Worm (Caenorhabditis elegans) whole organism, young adult: ENCODE measurements around the gene W01D2.6.

ENCODE experiments used
- C06A6.2 ChIP-seq: fragments of 200-800 bp; sonication (Bioruptor generic); conservative IDR thresholded peaks from 2 replicates; pipeline ENCODE4 v1.3.6; 2022; ENCODE audit warnings: missing genetic modification characterization, missing compliant biosample characterization
- C17E4.6 ChIP-seq: fragments of 200-800 bp; sonication (Bioruptor generic); IDR thresholded peaks from 2 replicates; pipeline ENCODE4 v1.3.6; 2022; ENCODE audit warnings: missing genetic modification reagents, missing genetic modification characterization, missing compliant biosample characterization
- F23B12.7 ChIP-seq: sonication (generic microtip); optimal IDR thresholded peaks from 2 replicates; lab custom pipeline; 2017; ENCODE audit warnings: missing genetic modification characterization, mild to moderate bottlenecking, missing compliant biosample characterization, antibody characterized with exemption, moderate library complexity; ENCODE audit not compliant: insufficient read depth
- F33H1.4 ChIP-seq: fragments of 200-800 bp; sonication (Bioruptor generic); IDR thresholded peaks from 2 replicates; pipeline ENCODE4 v1.3.6; 2022; ENCODE audit warnings: missing genetic modification reagents, missing genetic modification characterization, missing compliant biosample characterization
- F55B11.4 ChIP-seq: sonication (generic microtip); optimal IDR thresholded peaks from 2 replicates; lab custom pipeline; 2016; ENCODE audit warnings: missing compliant biosample characterization, missing genetic modification characterization, borderline replicate concordance; ENCODE audit not compliant: insufficient read depth
- F57A8.1 ChIP-seq: fragments of 200-800 bp; sonication (Bioruptor generic); optimal IDR thresholded peaks from 2 replicates; lab custom pipeline; 2018; ENCODE audit warnings: mild to moderate bottlenecking, missing genetic modification characterization, moderate library complexity, missing compliant biosample characterization
- F57C9.4 ChIP-seq: sonication (generic microtip); optimal IDR thresholded peaks from 2 replicates; lab custom pipeline; 2017; ENCODE audit warnings: mild to moderate bottlenecking, missing genetic modification characterization, missing compliant biosample characterization
- K11D2.4 ChIP-seq: fragments of 200-800 bp; sonication (Bioruptor generic); IDR thresholded peaks from 2 replicates; pipeline ENCODE4 v1.3.6; 2022; ENCODE audit warnings: missing genetic modification reagents, missing genetic modification characterization, missing compliant biosample characterization
- K12H6.12 ChIP-seq: fragments of 200-800 bp; sonication (Bioruptor generic); optimal IDR thresholded peaks from 2 replicates; lab custom pipeline; 2018; ENCODE audit warnings: mild to moderate bottlenecking, missing genetic modification characterization, missing compliant biosample characterization
- Y56A3A.18 ChIP-seq: fragments of 200-800 bp; sonication (Bioruptor generic); IDR thresholded peaks from 2 replicates; pipeline ENCODE4 v1.3.6; 2022; ENCODE audit warnings: missing genetic modification reagents, missing genetic modification characterization, missing compliant biosample characterization
- Y79H2A.3 ChIP-seq: fragments of 200-800 bp; sonication (Bioruptor generic); conservative IDR thresholded peaks from 2 replicates; pipeline ENCODE4 v1.3.6; 2022; ENCODE audit warnings: missing genetic modification reagents, missing genetic modification characterization, missing compliant biosample characterization
- aptf-2 ChIP-seq: fragments of 200-800 bp; sonication (Bioruptor generic); conservative IDR thresholded peaks from 2 replicates; pipeline ENCODE4 v1.3.6; 2022; ENCODE audit warnings: missing genetic modification reagents, missing genetic modification characterization, missing compliant biosample characterization
- attf-5 ChIP-seq: fragments of 200-800 bp; sonication (Bioruptor generic); optimal IDR thresholded peaks from 2 replicates; lab custom pipeline; 2018; ENCODE audit warnings: mild to moderate bottlenecking, missing genetic modification characterization, missing compliant biosample characterization
- cebp-2 ChIP-seq: fragments of 200-800 bp; sonication (Bioruptor generic); IDR thresholded peaks from 2 replicates; pipeline ENCODE4 v1.3.6; 2022; ENCODE audit warnings: missing genetic modification characterization, missing compliant biosample characterization
- ceh-100 ChIP-seq: fragments of 200-800 bp; sonication (Bioruptor generic); IDR thresholded peaks from 2 replicates; pipeline ENCODE4 v1.3.6; 2022; ENCODE audit warnings: missing genetic modification reagents, missing genetic modification characterization, missing compliant biosample characterization
- ceh-27 ChIP-seq: fragments of 200-800 bp; sonication (Bioruptor generic); optimal IDR thresholded peaks from 2 replicates; lab custom pipeline; 2018; ENCODE audit warnings: mild to moderate bottlenecking, missing genetic modification characterization, moderate library complexity, missing compliant biosample characterization
- ceh-58 ChIP-seq: fragments of 200-800 bp; sonication (Bioruptor generic); IDR thresholded peaks from 2 replicates; pipeline ENCODE4 v1.3.6; 2022; ENCODE audit warnings: missing genetic modification characterization, missing compliant biosample characterization
- die-1 ChIP-seq: sonication (generic microtip); optimal IDR thresholded peaks from 2 replicates; lab custom pipeline; 2016; ENCODE audit warnings: missing genotype, mild to moderate bottlenecking, missing genetic modification characterization, missing compliant biosample characterization
- egl-18 ChIP-seq: fragments of 200-800 bp; sonication (Bioruptor generic); IDR thresholded peaks from 2 replicates; pipeline ENCODE4 v1.3.6; 2022; ENCODE audit warnings: missing genetic modification reagents, missing genetic modification characterization, missing compliant biosample characterization
- egl-44 ChIP-seq: fragments of 200-800 bp; sonication (Bioruptor generic); IDR thresholded peaks from 2 replicates; pipeline ENCODE4 v1.3.6; 2022; ENCODE audit warnings: missing genetic modification reagents, missing genetic modification characterization, missing compliant biosample characterization
- ekl-4 ChIP-seq: fragments of 200-800 bp; sonication (Bioruptor generic); IDR thresholded peaks from 2 replicates; pipeline ENCODE4 v1.3.6; 2022; ENCODE audit warnings: missing genetic modification reagents, missing genetic modification characterization, missing compliant biosample characterization
- gei-17 ChIP-seq: fragments of 200-800 bp; sonication (Bioruptor generic); optimal IDR thresholded peaks from 2 replicates; lab custom pipeline; 2018; ENCODE audit warnings: mild to moderate bottlenecking, missing genetic modification characterization, missing compliant biosample characterization
- him-1 ChIP-seq: sonication (generic microtip); optimal IDR thresholded peaks from 2 replicates; lab custom pipeline; 2016; ENCODE audit warnings: missing genotype, missing genetic modification reagents, missing genetic modification characterization, missing compliant biosample characterization
- hlh-26 ChIP-seq: fragments of 200-800 bp; sonication (Bioruptor generic); conservative IDR thresholded peaks from 2 replicates; pipeline ENCODE4 v1.3.6; 2022; ENCODE audit warnings: missing genetic modification reagents, missing genetic modification characterization, missing compliant biosample characterization
- hmg-1.2 ChIP-seq: fragments of 200-800 bp; sonication (Bioruptor generic); IDR thresholded peaks from 2 replicates; pipeline ENCODE4 v1.3.6; 2022; ENCODE audit warnings: missing genetic modification reagents, missing genetic modification characterization, missing compliant biosample characterization
- let-607 ChIP-seq, 2 experiments: fragments of 200-800 bp in 1 of 2; sonication (Bioruptor generic) in 1 of 2; sonication (generic microtip) in 1 of 2; optimal IDR thresholded peaks; 2 replicates each; lab custom pipeline; 2016 to 2018; ENCODE audit warnings: mild to moderate bottlenecking in 2 of 2, missing compliant biosample characterization in 2 of 2, missing genetic modification characterization in 2 of 2, moderate library complexity in 2 of 2, missing genotype in 1 of 2
- lin-26 ChIP-seq: fragments of 200-800 bp; sonication (Bioruptor generic); IDR thresholded peaks from 2 replicates; pipeline ENCODE4 v1.3.6; 2022; ENCODE audit warnings: missing genetic modification reagents, missing genetic modification characterization, missing compliant biosample characterization
- lin-40 ChIP-seq: sonication (generic microtip); optimal IDR thresholded peaks from 2 replicates; lab custom pipeline; 2016; ENCODE audit warnings: missing genetic modification characterization, mild to moderate bottlenecking, missing compliant biosample characterization, missing genotype, missing genetic modification reagents
- lir-1 ChIP-seq: fragments of 200-800 bp; sonication (Bioruptor generic); conservative IDR thresholded peaks from 2 replicates; pipeline ENCODE4 v1.3.6; 2022; ENCODE audit warnings: missing genetic modification reagents, missing genetic modification characterization, missing compliant biosample characterization
- madf-3 ChIP-seq: fragments of 200-800 bp; sonication (Bioruptor generic); IDR thresholded peaks from 2 replicates; pipeline ENCODE4 v1.3.6; 2022; ENCODE audit warnings: missing genetic modification reagents, missing genetic modification characterization, missing compliant biosample characterization
- madf-6 ChIP-seq: fragments of 200-800 bp; sonication (Bioruptor generic); IDR thresholded peaks from 2 replicates; pipeline ENCODE4 v1.3.6; 2022; ENCODE audit warnings: missing genetic modification reagents, missing genetic modification characterization, missing compliant biosample characterization
- madf-8 ChIP-seq: fragments of 200-800 bp; sonication (Bioruptor generic); conservative IDR thresholded peaks from 2 replicates; pipeline ENCODE4 v1.3.6; 2022; ENCODE audit warnings: missing genetic modification reagents, missing genetic modification characterization, missing compliant biosample characterization
- mcd-1 ChIP-seq: fragments of 200-800 bp; sonication (Bioruptor generic); IDR thresholded peaks from 2 replicates; pipeline ENCODE4 v1.3.6; 2022; ENCODE audit warnings: missing genetic modification reagents, missing genetic modification characterization, missing compliant biosample characterization
- mel-28 ChIP-seq: sonication (generic microtip); optimal IDR thresholded peaks from 2 replicates; lab custom pipeline; 2016; ENCODE audit warnings: borderline replicate concordance, mild to moderate bottlenecking, missing genetic modification characterization, missing compliant biosample characterization
- nfya-2 ChIP-seq: fragments of 200-800 bp; sonication (Bioruptor generic); IDR thresholded peaks from 2 replicates; pipeline ENCODE4 v1.3.6; 2022; ENCODE audit warnings: missing genetic modification reagents, missing genetic modification characterization, missing compliant biosample characterization
- nhr-120 ChIP-seq: fragments of 200-800 bp; sonication (Bioruptor generic); IDR thresholded peaks from 2 replicates; pipeline ENCODE4 v1.3.6; 2022; ENCODE audit warnings: missing genetic modification characterization, missing compliant biosample characterization
- nhr-179 ChIP-seq: sonication (generic microtip); optimal IDR thresholded peaks from 2 replicates; lab custom pipeline; 2016; ENCODE audit warnings: mild to moderate bottlenecking, missing genetic modification characterization, missing compliant biosample characterization
- nhr-27 ChIP-seq: fragments of 200-800 bp; sonication (Bioruptor generic); optimal IDR thresholded peaks from 2 replicates; lab custom pipeline; 2018; ENCODE audit warnings: mild to moderate bottlenecking, missing genetic modification characterization, moderate library complexity, missing compliant biosample characterization
- pha-4 ChIP-seq: fragments of 150-350 bp; sonication (generic microtip); optimal IDR thresholded peaks from 2 replicates; lab custom pipeline; 2014; ENCODE audit warnings: missing biosample characterization, missing genetic modification reagents, missing genetic modification characterization
- rec-8 ChIP-seq, 2 experiments: sonication (generic microtip); optimal IDR thresholded peaks; 2 replicates each; lab custom pipeline; 2016; ENCODE audit warnings: mild to moderate bottlenecking in 2 of 2, missing genetic modification characterization in 2 of 2, missing genetic modification reagents in 2 of 2, missing genotype in 2 of 2, missing biosample characterization in 1 of 2, missing compliant biosample characterization in 1 of 2, moderate library complexity in 1 of 2
- rpc-1 ChIP-seq, 2 experiments: fragments of 150-350 bp in 1 of 2; sonication (generic microtip) in 1 of 2; optimal IDR thresholded peaks; 2 replicates each; lab custom pipeline; 2014 to 2018; ENCODE audit warnings: missing biosample characterization in 1 of 2, missing genetic modification characterization in 1 of 2, missing genetic modification reagents in 1 of 2, missing genotype in 1 of 2
- sea-2 ChIP-seq: fragments of 200-800 bp; sonication (Bioruptor generic); IDR thresholded peaks from 2 replicates; pipeline ENCODE4 v1.3.6; 2022; ENCODE audit warnings: missing genetic modification characterization, missing compliant biosample characterization
- snpc-1.3 ChIP-seq: sonication (generic microtip); optimal IDR thresholded peaks from 2 replicates; lab custom pipeline; 2017; ENCODE audit warnings: missing genetic modification characterization, mild to moderate bottlenecking, missing compliant biosample characterization, antibody characterized with exemption, moderate library complexity, missing genotype, missing genetic modification reagents; ENCODE audit not compliant: insufficient read depth
- sptf-2 ChIP-seq: fragments of 200-800 bp; sonication (Bioruptor generic); optimal IDR thresholded peaks from 2 replicates; lab custom pipeline; 2018; ENCODE audit warnings: mild to moderate bottlenecking, missing genetic modification characterization, missing compliant biosample characterization
- tlf-1 ChIP-seq: fragments of 200-800 bp; sonication (Bioruptor generic); optimal IDR thresholded peaks from 2 replicates; lab custom pipeline; 2018; ENCODE audit warnings: mild to moderate bottlenecking, missing genetic modification characterization, missing compliant biosample characterization
- ztf-25 ChIP-seq: fragments of 200-800 bp; sonication (Bioruptor generic); IDR thresholded peaks from 2 replicates; pipeline ENCODE4 v1.3.6; 2022; ENCODE audit warnings: missing genetic modification reagents, missing genetic modification characterization, missing compliant biosample characterization
- ztf-26 ChIP-seq: sonication (generic microtip); optimal IDR thresholded peaks from 2 replicates; lab custom pipeline; 2017; ENCODE audit warnings: missing genetic modification characterization, missing compliant biosample characterization

Gene W01D2.6

DNA sequence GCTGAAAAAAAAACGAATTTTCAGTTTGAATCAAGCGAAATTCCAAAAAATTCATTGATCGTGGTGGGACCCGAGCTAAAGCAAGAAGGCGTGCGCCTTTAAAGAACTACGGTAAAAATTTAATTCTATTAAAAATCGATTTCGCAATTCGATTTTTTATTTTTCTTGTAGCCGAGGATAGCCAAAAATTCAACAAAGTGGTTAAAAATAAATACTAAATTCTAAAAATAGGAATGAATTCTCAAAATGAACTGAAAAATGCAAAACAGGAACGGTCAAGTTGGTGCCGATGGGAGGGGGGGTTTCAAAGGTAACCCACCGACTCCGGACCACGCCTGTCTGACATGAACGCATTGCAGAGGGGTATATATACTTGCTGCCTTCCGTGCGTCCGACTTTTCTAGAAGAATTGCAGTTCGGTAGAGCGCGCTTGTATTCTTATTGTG, 7.7 kb upstream of the W01D2.6 start:
- peak; percentile 85 for TF ChIP-seq mcd-1 (GFP tag; lab: Robert Waterston, UW)
- TF ChIP-seq ceh-27 = peak; percentile 29
- TF ChIP-seq ceh-58 (GFP tag; lab: Robert Waterston, UW) = no peak
- TF ChIP-seq ekl-4 (GFP tag; lab: Robert Waterston, UW) = 0 out of 2 replicates have a peak, but pooled peaks have one; percentile 53
- no peak for TF ChIP-seq C17E4.6
- TF ChIP-seq him-1 (tag; lab: Kevin White, UChicago) = peak; percentile 49
- no peak for TF ChIP-seq aptf-2 (GFP tag; lab: Robert Waterston, UW)
- no peak for TF ChIP-seq hlh-26 (GFP tag; lab: Robert Waterston, UW)
- TF ChIP-seq K12H6.12 (tag; lab: Kevin White, UChicago) = peak; percentile 30
- no peak for TF ChIP-seq sea-2 (GFP tag; lab: Robert Waterston, UW)
- no peak for TF ChIP-seq F23B12.7 (tag; lab: Kevin White, UChicago)
- 0 out of 2 replicates have a peak, but pooled peaks have one; percentile 20 for TF ChIP-seq madf-3 (GFP tag; lab: Robert Waterston, UW)
- TF ChIP-seq lin-26 (GFP tag; lab: Robert Waterston, UW) = no peak
- TF ChIP-seq nfya-2 (GFP tag; lab: Robert Waterston, UW) = no peak
- TF ChIP-seq Y56A3A.18 (GFP tag; lab: Robert Waterston, UW) = no peak
- peak; percentile 36 for TF ChIP-seq ztf-26 (tag; lab: Kevin White, UChicago)
- TF ChIP-seq hmg-1.2 (GFP tag; lab: Robert Waterston, UW) = peak; percentile 43; the same call in 1 of the 2 replicates
- peak; percentile 70; the same call in 1 of the 2 replicates for TF ChIP-seq egl-18
- TF ChIP-seq Y79H2A.3 (GFP tag; lab: Robert Waterston, UW) = no peak
- no peak for TF ChIP-seq tlf-1 (GFP tag; lab: Kevin White, UChicago)
- no peak for TF ChIP-seq ztf-25
- TF ChIP-seq F57A8.1 (GFP tag; lab: Kevin White, UChicago) = no peak
- no peak for TF ChIP-seq nhr-27 (tag; lab: Kevin White, UChicago)
- peak; percentile 37; the same call in 1 of the 2 replicates for TF ChIP-seq K11D2.4 (GFP tag; lab: Robert Waterston, UW)
- TF ChIP-seq nhr-120 (GFP tag; lab: Robert Waterston, UW) = no peak
- TF ChIP-seq lin-40 (tag; lab: Kevin White, UChicago) = peak; percentile 69
- TF ChIP-seq F55B11.4 (tag; lab: Kevin White, UChicago) = no peak
- TF ChIP-seq nhr-179 (tag; lab: Kevin White, UChicago) = no peak
- 0 out of 2 replicates have a peak, but pooled peaks have one; percentile 32 for TF ChIP-seq C06A6.2 (GFP tag; lab: Robert Waterston, UW)
- peak; percentile 57 for TF ChIP-seq rpc-1 (optimal IDR thresholded peaks at IDR 0.05; lab: Kevin White, UChicago)
- peak; percentile 48 for TF ChIP-seq rpc-1 (tag; optimal IDR thresholded peaks at IDR 0.05; lab: Kevin White, UChicago)
- no peak for TF ChIP-seq die-1 (tag; lab: Kevin White, UChicago)
- peak; percentile 72 for TF ChIP-seq madf-8 (GFP tag; lab: Robert Waterston, UW)
- no peak for TF ChIP-seq rec-8 (tag; optimal IDR thresholded peaks at IDR 0.05; lab: Kevin White, UChicago)
- no peak for TF ChIP-seq pha-4 (tag; lab: Kevin White, UChicago)
- no peak for TF ChIP-seq sptf-2 (GFP tag; lab: Kevin White, UChicago)
- TF ChIP-seq egl-44 = no peak
- no peak for TF ChIP-seq attf-5 (GFP tag; lab: Kevin White, UChicago)
- TF ChIP-seq mel-28 (tag; lab: Kevin White, UChicago) = no peak
- TF ChIP-seq ceh-100 (GFP tag; lab: Robert Waterston, UW) = no peak
- peak; percentile 83 for TF ChIP-seq madf-6 (GFP tag; lab: Robert Waterston, UW)
- TF ChIP-seq lir-1 (GFP tag; lab: Robert Waterston, UW) = no peak
- TF ChIP-seq F57C9.4 (tag; lab: Kevin White, UChicago) = no peak
- peak; percentile 88 for TF ChIP-seq F33H1.4
- peak; percentile 50 for TF ChIP-seq gei-17 (GFP tag; lab: Kevin White, UChicago)
- no peak for TF ChIP-seq cebp-2 (GFP tag; lab: Robert Waterston, UW)
- peak in 1 of 2 experiments; percentile 55 for TF ChIP-seq let-607 (tag; optimal IDR thresholded peaks at IDR 0.05; lab: Kevin White, UChicago)
- no peak for TF ChIP-seq snpc-1.3
